Fruit fly (Drosophila melanogaster) whole organism, pupa: ENCODE measurements around the gene pyd3.

Source experiments
- CG10348 ChIP-seq: fragments of 200-800 bp; sonication (Bioruptor generic); IDR thresholded peaks from 2 replicates; pipeline ENCODE4 v1.3.6; 2022; ENCODE audit warnings: missing biosample characterization, missing genetic modification characterization
- CG12605 ChIP-seq: fragments of 200-800 bp; sonication (Bioruptor generic); IDR thresholded peaks from 2 replicates; pipeline ENCODE4 v1.3.6; 2022; ENCODE audit warnings: missing biosample characterization, missing genetic modification characterization
- CG13204 ChIP-seq: fragments of 200-800 bp; sonication (Bioruptor generic); optimal IDR thresholded peaks from 2 replicates; lab custom pipeline; 2018; ENCODE audit warnings: missing biosample characterization, mild to moderate bottlenecking, missing genetic modification characterization, moderate library complexity
- CG14655 ChIP-seq: fragments of 200-800 bp; sonication (Bioruptor generic); optimal IDR thresholded peaks from 3 replicates; lab custom pipeline; 2017; ENCODE audit warnings: mild to moderate bottlenecking, missing biosample characterization, missing genetic modification reagents, missing genetic modification characterization
- CG15710 ChIP-seq: fragments of 200-800 bp; sonication (Bioruptor generic); optimal IDR thresholded peaks from 2 replicates; lab custom pipeline; 2018; ENCODE audit warnings: missing biosample characterization, mild to moderate bottlenecking, missing genetic modification characterization, moderate library complexity
- CG17806 ChIP-seq: fragments of 200-800 bp; sonication (Bioruptor generic); optimal IDR thresholded peaks from 2 replicates; lab custom pipeline; 2018; ENCODE audit warnings: missing biosample characterization, mild to moderate bottlenecking, missing genetic modification characterization, moderate library complexity
- CG32121 ChIP-seq: fragments of 200-800 bp; sonication (Bioruptor generic); IDR thresholded peaks from 2 replicates; pipeline ENCODE4 v1.3.6; 2022; ENCODE audit warnings: missing biosample characterization, missing genetic modification characterization
- CG34367 ChIP-seq: fragments of 200-800 bp; sonication (Bioruptor generic); optimal IDR thresholded peaks from 2 replicates; lab custom pipeline; 2018; ENCODE audit warnings: missing biosample characterization, mild to moderate bottlenecking, missing genetic modification characterization
- CG4496 ChIP-seq: fragments of 200-800 bp; sonication (Bioruptor generic); IDR thresholded peaks from 3 replicates; pipeline ENCODE4 v1.3.6; 2022; ENCODE audit warnings: missing biosample characterization, missing genetic modification characterization
- CG8159 ChIP-seq: fragments of 200-800 bp; sonication (Bioruptor generic); optimal IDR thresholded peaks from 3 replicates; lab custom pipeline; 2018; ENCODE audit warnings: missing biosample characterization, mild to moderate bottlenecking, missing genetic modification characterization, moderate library complexity
- CG8301 ChIP-seq: fragments of 200-800 bp; sonication (Bioruptor generic); optimal IDR thresholded peaks from 2 replicates; lab custom pipeline; 2018; ENCODE audit warnings: missing biosample characterization, mild to moderate bottlenecking, missing genetic modification characterization
- CG9948 ChIP-seq: fragments of 200-800 bp; sonication (Bioruptor generic); optimal IDR thresholded peaks from 2 replicates; lab custom pipeline; 2018; ENCODE audit warnings: missing biosample characterization, mild to moderate bottlenecking, missing genetic modification characterization, moderate library complexity
- D1 ChIP-seq: fragments of 200-800 bp; sonication (Bioruptor generic); optimal IDR thresholded peaks from 2 replicates; lab custom pipeline; 2018; ENCODE audit warnings: missing biosample characterization, mild to moderate bottlenecking, missing genetic modification characterization, moderate library complexity
- EcR ChIP-seq: fragments of 200-800 bp; sonication (Bioruptor generic); optimal IDR thresholded peaks from 3 replicates; lab custom pipeline; 2019; ENCODE audit warnings: missing biosample characterization, missing genetic modification characterization, mild to moderate bottlenecking, moderate library complexity, missing genetic modification reagents
- Ets98B ChIP-seq: fragments of 200-800 bp; sonication (Bioruptor generic); IDR thresholded peaks from 2 replicates; pipeline ENCODE4 v1.3.6; 2022; ENCODE audit warnings: missing biosample characterization, missing genetic modification characterization
- Pif1A ChIP-seq: fragments of 200-800 bp; sonication (Bioruptor generic); optimal IDR thresholded peaks from 3 replicates; lab custom pipeline; 2016; ENCODE audit warnings: missing biosample characterization, missing genetic modification characterization
- Pif1B ChIP-seq: fragments of 200-800 bp; sonication (Bioruptor generic); optimal IDR thresholded peaks from 3 replicates; lab custom pipeline; 2016; ENCODE audit warnings: missing biosample characterization, missing genetic modification characterization
- Snoo ChIP-seq: fragments of 200-800 bp; sonication (Bioruptor generic); optimal IDR thresholded peaks from 3 replicates; lab custom pipeline; 2017; ENCODE audit warnings: missing biosample characterization, mild to moderate bottlenecking, missing genetic modification characterization, inconsistent platforms
- fd96Ca ChIP-seq: fragments of 200-800 bp; sonication (Bioruptor generic); IDR thresholded peaks from 3 replicates; pipeline ENCODE4 v1.3.6; 2022; ENCODE audit warnings: missing biosample characterization, missing genetic modification characterization
- gl ChIP-seq: fragments of 200-800 bp; sonication (Bioruptor generic); optimal IDR thresholded peaks from 2 replicates; lab custom pipeline; 2018; ENCODE audit warnings: missing biosample characterization, mild to moderate bottlenecking, missing genetic modification characterization
- rn ChIP-seq: fragments of 200-800 bp; sonication (Bioruptor generic); IDR thresholded peaks from 2 replicates; pipeline ENCODE4 v1.3.6; 2022; ENCODE audit warnings: missing biosample characterization, missing genetic modification characterization

pyd3 gene

dm6 chr3R:7787899-7788298 is 38.0 kb upstream of the pyd3 start, which contains the start of gene CG18748:
Gene CG18748 (minus strand): TSS chr3R:7787923.
- TF ChIP-seq CG14655 = no peak
- no peak for TF ChIP-seq CG8301
- TF ChIP-seq Pif1A (GFP tag; lab: Kevin White, UChicago) = no peak
- no peak for TF ChIP-seq CG17806
- no peak for TF ChIP-seq fd96Ca (GFP tag; lab: Robert Waterston, UW)
- TF ChIP-seq Ets98B (GFP tag; lab: Robert Waterston, UW) = no peak
- TF ChIP-seq CG34367 (tag; lab: Kevin White, UChicago) = no peak
- no peak for TF ChIP-seq CG10348
- TF ChIP-seq CG8159 (tag; lab: Kevin White, UChicago) = no peak
- no peak for TF ChIP-seq rn (GFP tag; lab: Robert Waterston, UW)
- TF ChIP-seq gl (tag; lab: Kevin White, UChicago) = no peak
- no peak for TF ChIP-seq Snoo (tag; lab: Kevin White, UChicago)
- TF ChIP-seq D1 (tag; lab: Kevin White, UChicago) = no peak
- no peak for TF ChIP-seq EcR (GFP tag; lab: Kevin White, UChicago)

DNA sequence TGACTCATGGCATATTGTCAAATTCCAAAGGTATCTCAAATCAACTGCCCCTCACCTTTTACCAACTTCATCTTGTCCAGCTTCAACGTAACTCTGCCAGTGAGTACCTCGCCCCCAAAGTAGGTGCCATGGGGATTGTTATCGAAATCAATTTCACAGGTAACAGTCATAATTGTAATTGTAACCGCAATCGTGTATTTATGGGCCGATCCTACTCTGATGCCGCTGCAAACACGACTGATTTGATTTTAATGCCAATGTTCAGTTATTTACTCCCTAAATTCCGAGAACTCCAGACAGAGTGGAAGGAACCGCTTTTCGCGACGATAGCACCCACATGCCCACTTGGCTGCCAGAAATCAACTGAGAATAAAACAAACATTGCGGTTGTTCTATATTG is 35.9 kb upstream of the pyd3 start, which contains the start of gene CG18745:
Gene CG18745 (minus strand): TSS at position 336 of the 400 bp plus-strand sequence.
- TF ChIP-seq Pif1B (GFP tag; lab: Kevin White, UChicago) (no peak), Snoo (tag; lab: Kevin White, UChicago) (no peak), CG15710 (no peak), Pif1A (GFP tag; lab: Kevin White, UChicago) (no peak), gl (tag; lab: Kevin White, UChicago) (no peak), CG13204 (GFP tag; lab: Kevin White, UChicago) (no peak), CG17806 (no peak)
- TF ChIP-seq, all 21 proteins: peak for 0

dm6 chr3R:7782933-7783686 is 33.2 kb upstream of the pyd3 start, which contains the start of gene CG18747:
Gene CG18747 (minus strand): TSS chr3R:7783446.
- TF ChIP-seq D1 (tag; lab: Kevin White, UChicago) (no peak), EcR (GFP tag; lab: Kevin White, UChicago) (no peak), gl (tag; lab: Kevin White, UChicago) (no peak)

DNA sequence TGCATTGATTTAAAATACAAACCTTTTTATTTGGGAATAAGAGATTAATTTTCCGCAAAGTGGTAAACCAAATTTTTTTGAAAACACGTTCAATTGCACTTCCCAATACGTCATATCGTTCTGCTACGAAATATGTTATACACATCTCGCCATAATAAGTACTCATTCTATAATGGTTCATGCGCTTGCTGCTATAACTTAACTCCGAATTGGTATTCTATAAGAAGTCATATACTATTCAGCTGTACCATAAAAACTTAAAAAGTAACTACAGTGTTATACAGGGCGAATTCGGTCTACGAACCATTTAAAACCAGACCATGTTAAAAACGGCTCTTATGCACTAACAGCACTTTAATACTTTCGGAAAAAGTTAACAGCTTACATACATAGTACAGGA is 29.7 kb upstream of the pyd3 start:
- peak; percentile 69; the same call in 1 of the 2 replicates for TF ChIP-seq Ets98B (GFP tag; lab: Robert Waterston, UW)
- peak; percentile 6 for TF ChIP-seq CG8159 (tag; lab: Kevin White, UChicago)
- TF ChIP-seq CG4496 (GFP tag; lab: Robert Waterston, UW) = peak; percentile 79
- TF ChIP-seq D1 (tag; lab: Kevin White, UChicago) = peak; percentile 0
- TF ChIP-seq CG14655 = peak; percentile 48
- TF ChIP-seq EcR (GFP tag; lab: Kevin White, UChicago) = no peak
- no peak for TF ChIP-seq Pif1B (GFP tag; lab: Kevin White, UChicago)
- no peak for TF ChIP-seq rn (GFP tag; lab: Robert Waterston, UW)
- TF ChIP-seq fd96Ca (GFP tag; lab: Robert Waterston, UW) = no peak
- TF ChIP-seq CG8301 = no peak
- peak; percentile 34 for TF ChIP-seq CG34367 (tag; lab: Kevin White, UChicago)
- TF ChIP-seq, all 21 proteins: peak for 6

dm6 chr3R:7771656-7772055 is 21.8 kb upstream of the pyd3 start, which contains the start of gene CG11286:
Gene CG11286 (minus strand): TSS chr3R:7771756.
- no peak for TF ChIP-seq CG34367 (tag; lab: Kevin White, UChicago)
- no peak for TF ChIP-seq CG14655
- no peak for TF ChIP-seq CG8301
- TF ChIP-seq EcR (GFP tag; lab: Kevin White, UChicago) = no peak
- no peak for TF ChIP-seq gl (tag; lab: Kevin White, UChicago)
- TF ChIP-seq CG12605 (GFP tag; lab: Robert Waterston, UW) = no peak

DNA sequence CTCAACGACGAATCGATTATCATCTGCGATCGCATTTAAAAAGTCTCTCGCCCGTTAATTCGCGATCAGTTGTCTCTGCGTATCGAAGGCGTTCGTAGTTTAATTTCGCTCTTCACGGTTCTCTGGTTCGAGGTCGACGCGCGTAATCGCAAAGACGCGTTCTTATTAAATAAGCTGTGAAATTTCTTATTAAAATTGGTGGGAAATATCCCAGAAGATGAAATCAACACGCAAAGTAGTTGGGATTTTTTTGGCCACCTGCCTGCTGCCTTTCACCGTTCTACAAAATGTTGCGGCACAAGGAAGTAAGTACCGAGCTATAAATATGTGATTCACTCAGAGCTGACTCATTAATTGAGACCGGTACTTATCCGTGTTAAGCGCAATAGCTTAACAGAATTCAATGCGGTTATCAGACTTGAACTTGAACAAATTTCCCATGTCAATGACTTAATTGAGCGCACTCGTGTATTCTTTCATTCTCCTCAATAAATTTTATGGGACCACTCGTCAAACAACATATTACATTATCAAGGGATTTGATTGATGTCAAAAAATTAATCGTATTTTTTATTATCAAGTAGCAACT is 11.2 kb upstream of the pyd3 start:
- TF ChIP-seq Snoo (tag; lab: Kevin White, UChicago) (no peak), CG4496 (GFP tag; lab: Robert Waterston, UW) (0 out of 3 replicates have a peak, but pooled peaks have one; percentile 29)

DNA sequence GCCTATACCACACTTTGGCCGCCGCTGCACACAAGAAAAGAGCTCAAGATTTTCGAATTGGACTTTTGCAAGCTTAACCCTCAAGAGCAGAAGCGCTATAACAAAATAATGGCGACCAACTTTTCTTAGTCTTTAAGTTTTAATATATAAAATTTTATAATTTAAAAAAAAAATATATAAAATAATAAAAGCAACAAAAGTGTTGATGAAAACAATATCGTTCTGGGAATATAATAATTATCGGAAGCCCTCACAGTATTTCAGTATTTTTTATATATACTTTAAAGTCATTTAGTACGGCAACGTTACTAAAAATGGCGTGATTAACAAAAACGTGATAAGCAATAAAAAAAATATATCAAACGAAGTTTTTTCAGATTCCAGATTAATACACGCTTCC is 9.6 kb upstream of the pyd3 start, which contains the start of gene Sp7:
Gene Sp7 (plus strand): TSS at position 301 of the 400 bp plus-strand sequence.
- TF ChIP-seq CG15710 = no peak
- no peak for TF ChIP-seq Snoo (tag; lab: Kevin White, UChicago)
- no peak for TF ChIP-seq Pif1A (GFP tag; lab: Kevin White, UChicago)
- no peak for TF ChIP-seq Pif1B (GFP tag; lab: Kevin White, UChicago)
- TF ChIP-seq CG4496 (GFP tag; lab: Robert Waterston, UW) = no peak
- TF ChIP-seq CG32121 = no peak
- TF ChIP-seq CG14655 = no peak
- TF ChIP-seq gl (tag; lab: Kevin White, UChicago) = no peak
- TF ChIP-seq CG10348 = no peak
- no peak for TF ChIP-seq CG12605 (GFP tag; lab: Robert Waterston, UW)
- no peak for TF ChIP-seq rn (GFP tag; lab: Robert Waterston, UW)
- no peak for TF ChIP-seq CG13204 (GFP tag; lab: Kevin White, UChicago)
- no peak for TF ChIP-seq fd96Ca (GFP tag; lab: Robert Waterston, UW)
- no peak for TF ChIP-seq CG8159 (tag; lab: Kevin White, UChicago)
- TF ChIP-seq CG34367 (tag; lab: Kevin White, UChicago) = no peak
- no peak for TF ChIP-seq CG17806
- no peak for TF ChIP-seq Ets98B (GFP tag; lab: Robert Waterston, UW)
- no peak for TF ChIP-seq EcR (GFP tag; lab: Kevin White, UChicago)
- TF ChIP-seq CG8301 = no peak
- no peak for TF ChIP-seq CG9948 (tag; lab: Kevin White, UChicago)
